Worm (Caenorhabditis elegans) whole organism, L4 larva: Measurements from ENCODE around the gene ZK488.5.

Experiments used
- F26F4.8 ChIP-seq: fragments of 200-800 bp; sonication (Bioruptor generic); conservative IDR thresholded peaks from 2 replicates; pipeline ENCODE4 v1.3.6; 2022; ENCODE audit warnings: missing genetic modification characterization, missing compliant biosample characterization
- F44E2.7 ChIP-seq: fragments of 200-800 bp; sonication (Bioruptor generic); IDR thresholded peaks from 2 replicates; pipeline ENCODE4 v2.1.2; 2022; ENCODE audit warnings: missing genetic modification characterization, missing compliant biosample characterization
- F49E8.2 ChIP-seq: sonication (generic microtip); optimal IDR thresholded peaks from 2 replicates; lab custom pipeline; 2016; ENCODE audit warnings: missing compliant biosample characterization, mild to moderate bottlenecking, missing genetic modification characterization, borderline replicate concordance
- R02D3.7 ChIP-seq: fragments of 150-350 bp; sonication (generic microtip); optimal IDR thresholded peaks from 3 replicates; lab custom pipeline; 2014; ENCODE audit warnings: missing biosample characterization, missing genetic modification characterization
- Y48G9A.11 ChIP-seq: fragments of 200-800 bp; sonication (Bioruptor generic); IDR thresholded peaks from 2 replicates; pipeline ENCODE4 v1.3.6; 2022; ENCODE audit warnings: missing genetic modification reagents, missing genetic modification characterization, missing compliant biosample characterization
- Y5F2A.4 ChIP-seq: fragments of 200-800 bp; sonication (Bioruptor generic); optimal IDR thresholded peaks from 2 replicates; lab custom pipeline; 2018; ENCODE audit warnings: mild to moderate bottlenecking, missing genetic modification characterization, missing compliant biosample characterization
- Y75B8A.6 ChIP-seq: fragments of 200-800 bp; sonication (Bioruptor generic); IDR thresholded peaks from 2 replicates; pipeline ENCODE4 v1.3.6; 2022; ENCODE audit warnings: missing genetic modification reagents, missing genetic modification characterization, missing compliant biosample characterization
- aha-1 ChIP-seq: fragments of 150-350 bp; peaks from one replicate; lab custom pipeline; 2014; ENCODE audit warnings: missing biosample characterization, missing genetic modification characterization
- aly-2 ChIP-seq: sonication (generic microtip); optimal IDR thresholded peaks from 2 replicates; lab custom pipeline; 2018; ENCODE audit warnings: missing biosample characterization, missing genetic modification characterization
- ama-1 ChIP-seq: fragments of 150-350 bp; optimal IDR thresholded peaks from 2 replicates; lab custom pipeline; 2014; ENCODE audit warnings: inconsistent platforms, mixed read lengths
- arid-1 ChIP-seq: fragments of 200-800 bp; sonication (Bioruptor generic); conservative IDR thresholded peaks from 2 replicates; pipeline ENCODE4 v1.3.6; 2022; ENCODE audit warnings: missing genetic modification reagents, missing genetic modification characterization, missing compliant biosample characterization
- ceh-20 ChIP-seq: fragments of 200-800 bp; sonication (Bioruptor generic); IDR thresholded peaks from 2 replicates; pipeline ENCODE4 v1.3.6; 2022; ENCODE audit warnings: missing genetic modification reagents, missing genetic modification characterization, missing compliant biosample characterization
- ceh-28 ChIP-seq: fragments of 150-350 bp; optimal IDR thresholded peaks from 2 replicates; lab custom pipeline; 2014; ENCODE audit warnings: missing biosample characterization, missing genetic modification reagents, missing genetic modification characterization
- ceh-32 ChIP-seq: sonication (generic microtip); optimal IDR thresholded peaks from 2 replicates; lab custom pipeline; 2016; ENCODE audit warnings: mild to moderate bottlenecking, missing genetic modification characterization, missing compliant biosample characterization; ENCODE audit not compliant: poor library complexity
- ceh-44 ChIP-seq: fragments of 200-800 bp; sonication (Bioruptor generic); IDR thresholded peaks from 2 replicates; pipeline ENCODE4 v1.3.6; 2022; ENCODE audit warnings: missing genetic modification reagents, missing genetic modification characterization, missing compliant biosample characterization
- ceh-62 ChIP-seq: sonication (generic microtip); optimal IDR thresholded peaks from 2 replicates; lab custom pipeline; 2017; ENCODE audit warnings: missing biosample characterization, missing genetic modification characterization
- ceh-82 ChIP-seq: sonication (generic microtip); optimal IDR thresholded peaks from 2 replicates; lab custom pipeline; 2017; ENCODE audit warnings: missing biosample characterization, missing genetic modification characterization
- ces-1 ChIP-seq: fragments of 150-350 bp; sonication (generic microtip); optimal IDR thresholded peaks from 4 replicates; lab custom pipeline; 2014; ENCODE audit warnings: missing biosample characterization, missing genetic modification reagents, missing genetic modification characterization
- ctbp-1 ChIP-seq: fragments of 200-800 bp; sonication (Bioruptor generic); IDR thresholded peaks from 2 replicates; pipeline ENCODE4 v1.3.6; 2022; ENCODE audit warnings: missing genetic modification reagents, missing genetic modification characterization, missing compliant biosample characterization
- daf-19 ChIP-seq: fragments of 200-800 bp; sonication (Bioruptor generic); conservative IDR thresholded peaks from 2 replicates; pipeline ENCODE4 v1.3.6; 2022; ENCODE audit warnings: missing genetic modification characterization, missing compliant biosample characterization
- daf-8 ChIP-seq: fragments of 200-800 bp; sonication (Bioruptor generic); IDR thresholded peaks from 2 replicates; pipeline ENCODE4 v1.3.6; 2022; ENCODE audit warnings: missing genetic modification characterization, missing compliant biosample characterization
- dmd-6 ChIP-seq: fragments of 200-800 bp; sonication (Bioruptor generic); IDR thresholded peaks from 2 replicates; pipeline ENCODE4 v1.3.6; 2022; ENCODE audit warnings: missing genetic modification reagents, missing genetic modification characterization, missing compliant biosample characterization
- duxl-1 ChIP-seq: sonication (generic microtip); optimal IDR thresholded peaks from 2 replicates; lab custom pipeline; 2016; ENCODE audit warnings: mild to moderate bottlenecking, missing genetic modification characterization, moderate library complexity, missing compliant biosample characterization; ENCODE audit not compliant: poor library complexity
- hif-1 ChIP-seq, 2 experiments: sonication (generic microtip); optimal IDR thresholded peaks; 2 replicates each; lab custom pipeline; 2016 to 2017; ENCODE audit warnings: missing compliant biosample characterization in 2 of 2, missing genetic modification characterization in 2 of 2, missing genetic modification reagents in 2 of 2, missing genotype in 2 of 2, mild to moderate bottlenecking in 1 of 2
- jun-1 ChIP-seq: fragments of 150-350 bp; optimal IDR thresholded peaks from 2 replicates; lab custom pipeline; 2014; ENCODE audit warnings: missing biosample characterization, missing genetic modification reagents, missing genetic modification characterization
- lin-1 ChIP-seq: fragments of 200-800 bp; sonication (Bioruptor generic); IDR thresholded peaks from 2 replicates; pipeline ENCODE4 v1.3.6; 2022; ENCODE audit warnings: missing genetic modification reagents, missing genetic modification characterization, missing compliant biosample characterization
- lin-13 ChIP-seq: fragments of 150-350 bp; optimal IDR thresholded peaks from 2 replicates; lab custom pipeline; 2014; ENCODE audit warnings: missing biosample characterization, missing genetic modification reagents, missing genetic modification characterization
- lir-3 ChIP-seq: sonication (generic microtip); optimal IDR thresholded peaks from 2 replicates; lab custom pipeline; 2016; ENCODE audit warnings: mild to moderate bottlenecking, missing genetic modification characterization, missing compliant biosample characterization
- mdl-1 ChIP-seq, 2 experiments: fragments of 150-350 bp in 1 of 2; sonication (generic microtip) in 1 of 2; optimal IDR thresholded peaks; 2 replicates each; lab custom pipeline; 2014 to 2017; ENCODE audit warnings: missing biosample characterization in 2 of 2, missing genetic modification characterization in 2 of 2
- mes-2 ChIP-seq: sonication (generic microtip); optimal IDR thresholded peaks from 2 replicates; lab custom pipeline; 2016; ENCODE audit warnings: missing genotype, mild to moderate bottlenecking, missing genetic modification characterization, missing compliant biosample characterization; ENCODE audit not compliant: poor library complexity, severe bottlenecking
- nhr-102 ChIP-seq: sonication (generic microtip); optimal IDR thresholded peaks from 2 replicates; lab custom pipeline; 2016; ENCODE audit warnings: mild to moderate bottlenecking, missing genetic modification characterization, moderate library complexity, missing compliant biosample characterization
- nhr-237 ChIP-seq: sonication (generic microtip); optimal IDR thresholded peaks from 2 replicates; lab custom pipeline; 2017; ENCODE audit warnings: missing biosample characterization, missing genetic modification characterization
- nhr-28 ChIP-seq: fragments of 150-350 bp; optimal IDR thresholded peaks from 2 replicates; lab custom pipeline; 2014; ENCODE audit warnings: missing biosample characterization, missing genetic modification characterization
- nhr-48 ChIP-seq: sonication (generic microtip); optimal IDR thresholded peaks from 2 replicates; lab custom pipeline; 2016; ENCODE audit warnings: mild to moderate bottlenecking, missing genetic modification characterization, missing compliant biosample characterization
- nhr-76 ChIP-seq: fragments of 150-350 bp; optimal IDR thresholded peaks from 2 replicates; lab custom pipeline; 2014; ENCODE audit warnings: missing biosample characterization, missing genetic modification characterization
- rbr-2 ChIP-seq: sonication (generic microtip); optimal IDR thresholded peaks from 2 replicates; lab custom pipeline; 2016; ENCODE audit warnings: missing genotype, missing genetic modification characterization, missing compliant biosample characterization
- saeg-2 ChIP-seq: fragments of 200-800 bp; sonication (Bioruptor generic); IDR thresholded peaks from 2 replicates; pipeline ENCODE4 v1.3.6; 2022; ENCODE audit warnings: missing genetic modification reagents, missing genetic modification characterization, missing compliant biosample characterization
- skn-1 ChIP-seq: fragments of 150-350 bp; optimal IDR thresholded peaks from 2 replicates; lab custom pipeline; 2014; ENCODE audit warnings: missing biosample characterization, missing genetic modification characterization
- snpc-1.2 ChIP-seq: fragments of 200-800 bp; sonication (Bioruptor generic); IDR thresholded peaks from 2 replicates; pipeline ENCODE4 v1.3.6; 2022; ENCODE audit warnings: missing genetic modification reagents, missing genetic modification characterization, missing compliant biosample characterization
- spr-1 ChIP-seq: sonication (generic microtip); optimal IDR thresholded peaks from 2 replicates; lab custom pipeline; 2016; ENCODE audit warnings: mild to moderate bottlenecking, missing genetic modification characterization, missing compliant biosample characterization
- spr-3 ChIP-seq: fragments of 200-800 bp; sonication (Bioruptor generic); optimal IDR thresholded peaks from 2 replicates; lab custom pipeline; 2018; ENCODE audit warnings: mild to moderate bottlenecking, missing genetic modification characterization, missing compliant biosample characterization
- tag-97 ChIP-seq: fragments of 200-800 bp; sonication (Bioruptor generic); IDR thresholded peaks from 2 replicates; pipeline ENCODE4 v1.3.6; 2022; ENCODE audit warnings: missing genetic modification characterization, missing compliant biosample characterization
- tra-1 ChIP-seq: fragments of 200-800 bp; sonication (Bioruptor generic); IDR thresholded peaks from 2 replicates; pipeline ENCODE4 v1.3.6; 2022; ENCODE audit warnings: missing genetic modification reagents, missing genetic modification characterization, missing compliant biosample characterization
- zip-11 ChIP-seq: fragments of 200-800 bp; sonication (Bioruptor generic); IDR thresholded peaks from 2 replicates; pipeline ENCODE4 v1.3.6; 2022; ENCODE audit warnings: missing genetic modification characterization, missing compliant biosample characterization
- ztf-11 ChIP-seq: fragments of 150-350 bp; optimal IDR thresholded peaks from 2 replicates; lab custom pipeline; 2014; ENCODE audit warnings: missing biosample characterization, missing genetic modification characterization

Gene ZK488.5

DNA sequence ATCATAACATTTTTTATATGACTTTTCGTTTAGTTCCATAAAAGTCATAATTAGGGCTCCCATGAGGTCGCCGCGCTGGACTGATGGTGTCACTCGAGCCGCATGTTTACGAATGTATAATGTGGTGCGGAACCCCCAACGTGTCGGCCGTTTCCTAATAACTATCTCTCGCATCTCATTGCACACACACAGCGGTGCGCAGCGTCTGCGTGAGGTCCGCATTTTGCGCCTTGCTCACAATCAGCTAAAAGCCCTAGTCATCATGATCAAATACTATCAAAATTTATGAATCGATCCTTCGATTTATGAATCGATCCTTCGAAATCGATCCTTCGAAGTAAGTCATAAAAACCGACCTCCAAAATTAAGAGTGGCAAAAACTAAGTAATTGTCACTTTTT lies 33.1 kb upstream of the ZK488.5 start, which contains the start of gene srx-7:
Gene srx-7, plus strand, starts transcription at position 256 of the 400 bp plus-strand sequence.
- TF ChIP-seq tag-97: no peak
- TF ChIP-seq ceh-44 (GFP tag; lab: Robert Waterston, UW): peak; percentile 86
- TF ChIP-seq hif-1 (tag; optimal IDR thresholded peaks at IDR 0.05; lab: Kevin White, UChicago): no peak
- no peak for TF ChIP-seq lin-13 (GFP tag; lab: Kevin White, UChicago)
- no peak for TF ChIP-seq mdl-1 (tag; optimal IDR thresholded peaks at IDR 0.05; lab: Kevin White, UChicago)
- TF ChIP-seq ztf-11 (tag; lab: Kevin White, UChicago): no peak
- no peak for TF ChIP-seq ceh-28
- TF ChIP-seq aly-2 (tag; lab: Kevin White, UChicago): no peak

DNA sequence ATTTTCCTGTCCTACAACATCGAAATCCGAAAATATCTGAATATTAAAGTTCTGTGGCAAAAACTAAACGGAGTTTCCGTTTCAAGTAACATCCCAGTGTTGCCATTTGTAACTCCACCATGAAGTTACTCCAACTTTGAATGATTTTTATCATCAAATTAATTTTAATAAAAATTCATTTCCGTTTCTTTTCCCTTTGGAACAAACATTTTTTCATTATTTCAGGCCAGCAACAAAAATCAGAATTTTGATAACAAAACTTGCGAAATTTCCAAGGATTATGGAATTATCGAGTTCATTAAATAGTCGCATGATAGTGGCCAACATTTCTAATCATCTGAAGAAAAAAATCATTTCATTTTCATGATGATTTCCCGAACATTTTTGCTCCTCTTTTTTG lies 30.2 kb upstream of the ZK488.5 start, which contains the start of gene C14C6.2:
Gene C14C6.2, plus strand, starts transcription at position 301 of the 400 bp plus-strand sequence.
- no peak for TF ChIP-seq ceh-62 (tag; lab: Kevin White, UChicago)
- no peak for TF ChIP-seq aha-1
- no peak for TF ChIP-seq zip-11 (GFP tag; lab: Robert Waterston, UW)
- no peak for TF ChIP-seq lir-3 (tag; lab: Kevin White, UChicago)
- no peak for TF ChIP-seq jun-1 (tag; lab: Kevin White, UChicago)
- no peak for TF ChIP-seq dmd-6
- TF ChIP-seq Y48G9A.11 (GFP tag; lab: Robert Waterston, UW): no peak
- no peak for TF ChIP-seq ceh-32 (tag; lab: Kevin White, UChicago)
- no peak for TF ChIP-seq ces-1
- TF ChIP-seq spr-1: no peak
- no peak for TF ChIP-seq daf-8
- TF ChIP-seq snpc-1.2: no peak
- TF ChIP-seq saeg-2 (GFP tag; lab: Robert Waterston, UW): no peak
- no peak for TF ChIP-seq mes-2
- no peak for TF ChIP-seq nhr-102

DNA sequence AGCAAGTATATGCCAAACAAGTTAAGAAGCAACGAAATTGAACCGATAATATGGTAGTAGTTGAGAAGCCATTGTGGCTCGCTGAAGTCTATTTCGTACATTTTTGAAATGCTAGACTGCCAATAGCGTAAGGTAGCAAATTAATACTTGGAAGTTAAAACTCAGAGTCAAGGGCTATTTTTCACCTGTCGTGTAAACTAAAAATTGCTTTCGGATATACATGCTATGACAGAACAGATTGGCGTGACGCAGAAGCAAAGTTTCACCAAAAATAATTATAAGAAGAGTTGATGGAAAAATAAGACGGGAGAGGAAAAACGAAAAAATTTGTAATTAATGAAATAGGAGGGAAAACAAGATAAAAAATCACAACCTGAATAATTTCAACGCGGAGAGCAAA lies 27.1 kb upstream of the ZK488.5 start, which contains the start of gene sri-73:
Gene sri-73, minus strand, starts transcription at position 101 of the 400 bp plus-strand sequence.
- TF ChIP-seq daf-19 (GFP tag; lab: Robert Waterston, UW) (no peak), ceh-82 (tag; lab: Kevin White, UChicago) (no peak), F26F4.8 (GFP tag; lab: Robert Waterston, UW) (no peak), rbr-2 (no peak), duxl-1 (tag; lab: Kevin White, UChicago) (no peak)

DNA sequence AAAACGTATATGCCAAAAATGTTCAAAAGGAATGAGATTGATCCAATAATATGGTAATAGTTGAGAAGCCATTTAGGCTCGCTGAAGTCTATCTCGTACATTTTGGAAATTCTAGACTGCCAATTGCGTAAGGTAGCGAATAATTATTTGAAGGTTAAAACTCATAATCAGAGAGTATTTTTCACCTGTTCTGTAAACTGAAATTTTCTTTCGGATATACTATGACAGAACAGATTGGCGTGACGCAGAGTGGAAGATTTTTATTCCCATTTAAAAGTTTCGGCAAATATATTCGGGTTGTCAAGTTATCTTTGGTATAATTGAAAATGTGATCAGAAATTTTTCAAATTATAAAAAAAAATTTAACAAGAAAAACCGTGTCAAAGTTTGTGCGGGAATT lies 25.0 kb upstream of the ZK488.5 start, which contains the start of gene sri-72:
Gene sri-72, minus strand, starts transcription at position 101 of the 400 bp plus-strand sequence.
- TF ChIP-seq arid-1 (GFP tag; lab: Robert Waterston, UW): no peak
- TF ChIP-seq nhr-28 (tag; lab: Kevin White, UChicago): no peak
- no peak for TF ChIP-seq lin-1
- no peak for TF ChIP-seq skn-1 (tag; lab: Kevin White, UChicago)
- TF ChIP-seq ceh-20: no peak
- no peak for TF ChIP-seq F44E2.7 (GFP tag; lab: Robert Waterston, UW)
- no peak for TF ChIP-seq spr-3 (GFP tag; lab: Kevin White, UChicago)
- no peak for TF ChIP-seq F49E8.2 (tag; lab: Kevin White, UChicago)
- no peak for TF ChIP-seq tra-1 (GFP tag; lab: Robert Waterston, UW)
- no peak for TF ChIP-seq daf-8
- no peak for TF ChIP-seq F26F4.8 (GFP tag; lab: Robert Waterston, UW)
- TF ChIP-seq Y5F2A.4 (GFP tag; lab: Kevin White, UChicago): no peak
- TF ChIP-seq ctbp-1 (GFP tag; lab: Robert Waterston, UW): no peak
- TF ChIP-seq nhr-76: no peak
- TF ChIP-seq nhr-237 (tag; lab: Kevin White, UChicago): no peak
- TF ChIP-seq Y75B8A.6: no peak
- no peak for TF ChIP-seq ama-1 (lab: Kevin White, UChicago)
- no peak for TF ChIP-seq R02D3.7 (tag; lab: Kevin White, UChicago)
- TF ChIP-seq nhr-48: no peak
